Fruit fly (Drosophila melanogaster): ENCODE measurements around the gene betaggt-I.

betaggt-I gene

dm6 chr2L:4907986-4908385, 37.4 kb upstream of the betaggt-I start (continued):
- TF ChIP-seq sd (tag; optimal IDR thresholded peaks at IDR 0.05): peak; percentile 25
- peak; percentile 57; the same call in 1 of the 2 replicates for TF ChIP-seq E2f2 (GFP tag; IDR thresholded peaks at IDR 0.05)
- TF ChIP-seq CG10274 (GFP tag; optimal IDR thresholded peaks at IDR 0.05): peak; percentile 18
- no peak for TF ChIP-seq CG11560 (tag; IDR thresholded peaks at IDR 0.05)
- TF ChIP-seq CG18476 (GFP tag; optimal IDR thresholded peaks at IDR 0.05): peak; percentile 0
- peak; percentile 87 for TF ChIP-seq Sox100B (GFP tag; optimal IDR thresholded peaks at IDR 0.05)
- no peak for TF ChIP-seq al (GFP tag; IDR thresholded peaks at IDR 0.05)
- peak in 1 of 2 experiments; percentile 67 for TF ChIP-seq Hr78 (GFP tag; optimal IDR thresholded peaks at IDR 0.05)
- TF ChIP-seq CG5245 (GFP tag; optimal IDR thresholded peaks at IDR 0.05): peak; percentile 55
- peak; percentile 49; the same call in 1 of the 2 replicates for TF ChIP-seq slbo (GFP tag; IDR thresholded peaks at IDR 0.05)
- TF ChIP-seq Mad (GFP tag; optimal IDR thresholded peaks at IDR 0.05): peak; percentile 28
- TF ChIP-seq CG14441 (GFP tag; IDR thresholded peaks at IDR 0.05): peak; percentile 46; the same call in 1 of the 2 replicates
- no peak for TF ChIP-seq CG11085 (GFP tag; IDR thresholded peaks at IDR 0.05)
- peak; percentile 31 for TF ChIP-seq scrt (GFP tag; optimal IDR thresholded peaks at IDR 0.05)
- no peak for TF ChIP-seq CG9876 (GFP tag; optimal IDR thresholded peaks at IDR 0.05)
- TF ChIP-seq unpg (GFP tag; optimal IDR thresholded peaks at IDR 0.05): peak; percentile 82
- TF ChIP-seq CG12236 (GFP tag; optimal IDR thresholded peaks at IDR 0.05): no peak
- peak; percentile 56 for TF ChIP-seq grau (tag; optimal IDR thresholded peaks at IDR 0.05)
- TF ChIP-seq oc (tag; optimal IDR thresholded peaks at IDR 0.05): peak; percentile 64
- TF ChIP-seq PHDP (tag; optimal IDR thresholded peaks at IDR 0.05): peak; percentile 87
- peak; percentile 19 for TF ChIP-seq Vsx1 (GFP tag; optimal IDR thresholded peaks at IDR 0.05)
- TF ChIP-seq ham (GFP tag; IDR thresholded peaks at IDR 0.05): no peak
- peak; percentile 80 for TF ChIP-seq tap (tag; optimal IDR thresholded peaks at IDR 0.05)
- TF ChIP-seq Opbp (GFP tag; IDR thresholded peaks at IDR 0.05; ENCODE audit: partially characterized antibody): no peak
- no peak for TF ChIP-seq CG30431 (GFP tag; optimal IDR thresholded peaks at IDR 0.05)
- no peak for TF ChIP-seq MBD-R2 (GFP tag; IDR thresholded peaks at IDR 0.05)
- TF ChIP-seq kay (GFP tag; optimal IDR thresholded peaks at IDR 0.05): no peak
- no peak for TF ChIP-seq toy (GFP tag; IDR thresholded peaks at IDR 0.05)
- TF ChIP-seq CG14667 (GFP tag; IDR thresholded peaks at IDR 0.05): no peak
- peak; percentile 43 for TF ChIP-seq wek (GFP tag; optimal IDR thresholded peaks at IDR 0.05)
- TF ChIP-seq CG4282 (GFP tag; optimal IDR thresholded peaks at IDR 0.05): no peak
- TF ChIP-seq Hr3 (GFP tag; optimal IDR thresholded peaks at IDR 0.05): peak; percentile 69
- TF ChIP-seq stwl (tag; optimal IDR thresholded peaks at IDR 0.05): no peak
- TF ChIP-seq Nf-YC (tag; optimal IDR thresholded peaks at IDR 0.05): peak; percentile 67
- peak; percentile 80 for TF ChIP-seq CG13296 (GFP tag; optimal IDR thresholded peaks at IDR 0.05)
- TF ChIP-seq D19A (tag; optimal IDR thresholded peaks at IDR 0.05): peak; percentile 58
- TF ChIP-seq CG12744 (GFP tag; optimal IDR thresholded peaks at IDR 0.05): no peak
- TF ChIP-seq jigr1 (GFP tag; IDR thresholded peaks at IDR 0.05): no peak
- no peak for TF ChIP-seq peb (GFP tag; IDR thresholded peaks at IDR 0.05)
- peak; percentile 47 for TF ChIP-seq CG1602 (GFP tag; optimal IDR thresholded peaks at IDR 0.05)
- peak; percentile 31 for TF ChIP-seq Abd-B (GFP tag; optimal IDR thresholded peaks at IDR 0.05)
- peak; percentile 41 for TF ChIP-seq CG18764 (GFP tag; optimal IDR thresholded peaks at IDR 0.05)
- peak; percentile 82 for TF ChIP-seq Asciz (GFP tag; optimal IDR thresholded peaks at IDR 0.05)
- TF ChIP-seq Pdp1 (GFP tag; optimal IDR thresholded peaks at IDR 0.05): peak; percentile 30 to 70
- peak; percentile 41 for TF ChIP-seq CG18599 (GFP tag; optimal IDR thresholded peaks at IDR 0.05)
- no peak for TF ChIP-seq Sin3A (optimal IDR thresholded peaks at IDR 0.05)
- TF ChIP-seq ci (GFP tag; IDR thresholded peaks at IDR 0.05): peak; percentile 86
- no peak for TF ChIP-seq Rx (GFP tag; IDR thresholded peaks at IDR 0.05)
- TF ChIP-seq pan (optimal IDR thresholded peaks at IDR 0.05): no peak
- TF ChIP-seq pan (GFP tag; optimal IDR thresholded peaks at IDR 0.05 in 1 of 2, IDR thresholded peaks at IDR 0.05 in 1 of 2): peak in 1 of 2 experiments; percentile 83
- TF ChIP-seq CG4730 (GFP tag; IDR thresholded peaks at IDR 0.05): peak; percentile 57; the same call in 1 of the 2 replicates
- TF ChIP-seq CG8089 (GFP tag; optimal IDR thresholded peaks at IDR 0.05): no peak

All from whole organism, embryonic.